Fruit fly (Drosophila melanogaster) whole organism, prepupa: ENCODE data around the gene Fit1.

ENCODE experiments used
- Blimp-1 ChIP-seq: fragments of 200-800 bp; sonication (Bioruptor generic); optimal IDR thresholded peaks from 3 replicates; lab custom pipeline; 2017; ENCODE audit warnings: missing biosample characterization, missing genetic modification characterization, mild to moderate bottlenecking, moderate library complexity, missing genetic modification reagents
- CG10631 ChIP-seq: fragments of 200-800 bp; sonication (Bioruptor generic); optimal IDR thresholded peaks from 2 replicates; lab custom pipeline; 2016; ENCODE audit warnings: missing biosample characterization, missing genetic modification characterization
- CG10669 ChIP-seq: fragments of 200-800 bp; sonication (Bioruptor generic); optimal IDR thresholded peaks from 3 replicates; lab custom pipeline; 2018; ENCODE audit warnings: missing biosample characterization, mild to moderate bottlenecking, missing genetic modification characterization, moderate library complexity
- CG11294 ChIP-seq: fragments of 200-800 bp; sonication (Bioruptor generic); IDR thresholded peaks from 2 replicates; pipeline ENCODE4 v1.3.6; 2022; ENCODE audit warnings: missing biosample characterization, missing genetic modification characterization
- CG11762 ChIP-seq: fragments of 200-800 bp; sonication (Bioruptor generic); optimal IDR thresholded peaks from 3 replicates; lab custom pipeline; 2016; ENCODE audit warnings: missing biosample characterization, missing genetic modification characterization; ENCODE audit not compliant: insufficient read depth
- CG11902 ChIP-seq: fragments of 200-800 bp; sonication (Bioruptor generic); optimal IDR thresholded peaks from 3 replicates; lab custom pipeline; 2016; ENCODE audit warnings: missing biosample characterization, missing genetic modification characterization
- CG15336 ChIP-seq: fragments of 200-800 bp; sonication (Bioruptor generic); IDR thresholded peaks from 2 replicates; pipeline ENCODE4 v1.3.6; 2022; ENCODE audit warnings: missing biosample characterization, missing genetic modification characterization
- CG16779 ChIP-seq: fragments of 200-800 bp; sonication (Bioruptor generic); optimal IDR thresholded peaks from 3 replicates; lab custom pipeline; 2017; ENCODE audit warnings: missing biosample characterization, mild to moderate bottlenecking, missing genetic modification characterization
- CG3032 ChIP-seq: fragments of 200-800 bp; optimal IDR thresholded peaks from 2 replicates; lab custom pipeline; 2019; ENCODE audit warnings: missing biosample characterization, mild to moderate bottlenecking, missing genetic modification characterization, moderate library complexity
- CG32006 ChIP-seq: fragments of 200-800 bp; sonication (Bioruptor generic); optimal IDR thresholded peaks from 3 replicates; lab custom pipeline; 2017; ENCODE audit warnings: missing biosample characterization, mild to moderate bottlenecking, missing genetic modification characterization
- CG3919 ChIP-seq: fragments of 200-800 bp; sonication (Bioruptor generic); optimal IDR thresholded peaks from 3 replicates; lab custom pipeline; 2016; ENCODE audit warnings: missing biosample characterization, missing genetic modification characterization
- CG4318 ChIP-seq: fragments of 200-800 bp; sonication (Bioruptor generic); optimal IDR thresholded peaks from 3 replicates; lab custom pipeline; 2017; ENCODE audit warnings: missing biosample characterization, mild to moderate bottlenecking, missing genetic modification characterization
- CG6163 ChIP-seq: fragments of 200-800 bp; sonication (Bioruptor generic); IDR thresholded peaks from 3 replicates; pipeline ENCODE4 v1.3.6; 2022; ENCODE audit warnings: missing biosample characterization, missing genetic modification characterization
- CG6792 ChIP-seq: fragments of 200-800 bp; sonication (Bioruptor generic); optimal IDR thresholded peaks from 3 replicates; lab custom pipeline; 2016; ENCODE audit warnings: missing biosample characterization, missing genetic modification characterization
- CG6808 ChIP-seq: fragments of 200-800 bp; sonication (Bioruptor generic); optimal IDR thresholded peaks from 3 replicates; lab custom pipeline; 2017; ENCODE audit warnings: missing biosample characterization, missing genetic modification characterization, mild to moderate bottlenecking, moderate library complexity, missing genetic modification reagents
- CG6854 ChIP-seq: fragments of 200-800 bp; sonication (Bioruptor generic); optimal IDR thresholded peaks from 2 replicates; lab custom pipeline; 2017; ENCODE audit warnings: missing biosample characterization, mild to moderate bottlenecking, missing genetic modification characterization
- CG8119 ChIP-seq: fragments of 200-800 bp; sonication (Bioruptor generic); IDR thresholded peaks from 3 replicates; pipeline ENCODE4 v1.3.6; 2022; ENCODE audit warnings: missing biosample characterization, missing genetic modification characterization
- CG8319 ChIP-seq: fragments of 200-800 bp; sonication (Bioruptor generic); optimal IDR thresholded peaks from 3 replicates; lab custom pipeline; 2016; ENCODE audit warnings: missing biosample characterization, missing genetic modification characterization
- CG9139 ChIP-seq: fragments of 200-800 bp; sonication (Bioruptor generic); optimal IDR thresholded peaks from 3 replicates; lab custom pipeline; 2017; ENCODE audit warnings: missing biosample characterization, mild to moderate bottlenecking, missing genetic modification characterization
- Eip75B ChIP-seq: fragments of 200-800 bp; sonication (Bioruptor generic); optimal IDR thresholded peaks from 3 replicates; lab custom pipeline; 2016; ENCODE audit warnings: missing biosample characterization, missing genetic modification characterization
- Eip78C ChIP-seq: fragments of 200-800 bp; sonication (Bioruptor generic); peaks from one replicate; lab custom pipeline; 2016; ENCODE audit warnings: missing biosample characterization, missing genetic modification characterization
- Eip93F ChIP-seq: fragments of 200-800 bp; sonication (Bioruptor generic); optimal IDR thresholded peaks from 2 replicates; lab custom pipeline; 2016; ENCODE audit warnings: missing biosample characterization, mild to moderate bottlenecking, missing genetic modification characterization
- Ets21C ChIP-seq: fragments of 200-800 bp; sonication (Bioruptor generic); optimal IDR thresholded peaks from 3 replicates; lab custom pipeline; 2016; ENCODE audit warnings: missing biosample characterization, missing genetic modification characterization
- Ets96B ChIP-seq: fragments of 200-800 bp; optimal IDR thresholded peaks from 2 replicates; lab custom pipeline; 2019; ENCODE audit warnings: missing biosample characterization, mild to moderate bottlenecking, missing genetic modification characterization, moderate library complexity
- Gug ChIP-seq: fragments of 200-800 bp; sonication (Bioruptor generic); IDR thresholded peaks from 2 replicates; pipeline ENCODE4 v1.3.6; 2022; ENCODE audit warnings: missing biosample characterization, missing genetic modification characterization
- Hr38 ChIP-seq: sonication (Bioruptor generic); optimal IDR thresholded peaks from 2 replicates; lab custom pipeline; 2016; ENCODE audit warnings: missing biosample characterization, missing genetic modification characterization
- Hr39 ChIP-seq: fragments of 200-800 bp; sonication (Bioruptor generic); optimal IDR thresholded peaks from 2 replicates; lab custom pipeline; 2016; ENCODE audit warnings: missing biosample characterization, missing genetic modification characterization
- Lpt ChIP-seq: fragments of 200-800 bp; sonication (Bioruptor generic); optimal IDR thresholded peaks from 3 replicates; lab custom pipeline; 2016; ENCODE audit warnings: missing biosample characterization, missing genetic modification characterization
- Met ChIP-seq: fragments of 200-800 bp; sonication (Bioruptor generic); optimal IDR thresholded peaks from 3 replicates; lab custom pipeline; 2016; ENCODE audit warnings: missing biosample characterization, missing genetic modification characterization
- Sox102F ChIP-seq: fragments of 200-800 bp; sonication (Bioruptor generic); optimal IDR thresholded peaks from 2 replicates; lab custom pipeline; 2016; ENCODE audit warnings: missing biosample characterization, mild to moderate bottlenecking, missing genetic modification characterization
- Sox14 ChIP-seq: fragments of 200-800 bp; sonication (Bioruptor generic); optimal IDR thresholded peaks from 3 replicates; lab custom pipeline; 2016; ENCODE audit warnings: missing biosample characterization, missing genetic modification characterization
- achi ChIP-seq: fragments of 200-800 bp; sonication (Bioruptor generic); optimal IDR thresholded peaks from 3 replicates; lab custom pipeline; 2016; ENCODE audit warnings: missing biosample characterization, missing genetic modification characterization
- cyc ChIP-seq: fragments of 200-800 bp; sonication (Bioruptor generic); optimal IDR thresholded peaks from 3 replicates; lab custom pipeline; 2016; ENCODE audit warnings: missing biosample characterization, missing genetic modification characterization
- dac ChIP-seq: fragments of 200-800 bp; sonication (Bioruptor generic); optimal IDR thresholded peaks from 2 replicates; lab custom pipeline; 2017; ENCODE audit warnings: missing biosample characterization, mild to moderate bottlenecking, missing genetic modification characterization
- dsx ChIP-seq: fragments of 200-800 bp; optimal IDR thresholded peaks from 3 replicates; lab custom pipeline; 2019; ENCODE audit warnings: missing biosample characterization, mild to moderate bottlenecking, missing genetic modification characterization, moderate library complexity; ENCODE audit not compliant: poor library complexity, severe bottlenecking
- eg ChIP-seq: fragments of 200-800 bp; sonication (Bioruptor generic); IDR thresholded peaks from 3 replicates; pipeline ENCODE4 v1.3.6; 2022; ENCODE audit warnings: missing biosample characterization, missing genetic modification characterization
- esn ChIP-seq: fragments of 200-800 bp; sonication (Bioruptor generic); optimal IDR thresholded peaks from 2 replicates; lab custom pipeline; 2016; ENCODE audit warnings: missing biosample characterization, mild to moderate bottlenecking, missing genetic modification characterization, moderate library complexity
- fd59A ChIP-seq: fragments of 200-800 bp; sonication (Bioruptor generic); optimal IDR thresholded peaks from 2 replicates; lab custom pipeline; 2017; ENCODE audit warnings: missing biosample characterization, mild to moderate bottlenecking, missing genetic modification characterization, missing genetic modification reagents
- fd85E ChIP-seq: fragments of 200-800 bp; sonication (Bioruptor generic); optimal IDR thresholded peaks from 3 replicates; lab custom pipeline; 2016; ENCODE audit warnings: missing biosample characterization, missing genetic modification characterization
- lz ChIP-seq: fragments of 200-800 bp; sonication (Bioruptor generic); optimal IDR thresholded peaks from 3 replicates; lab custom pipeline; 2016; ENCODE audit warnings: missing biosample characterization, missing genetic modification characterization
- net ChIP-seq: fragments of 200-800 bp; sonication (Bioruptor generic); optimal IDR thresholded peaks from 3 replicates; lab custom pipeline; 2016; ENCODE audit warnings: missing biosample characterization, missing genetic modification characterization
- ss ChIP-seq, 2 experiments: fragments of 200-800 bp; sonication (Bioruptor generic); optimal IDR thresholded peaks; 2 replicates in 1 of 2; 3 replicates in 1 of 2; lab custom pipeline; 2017 to 2018; ENCODE audit warnings: mild to moderate bottlenecking in 2 of 2, missing biosample characterization in 2 of 2, missing genetic modification characterization in 2 of 2, moderate library complexity in 1 of 2
- svp ChIP-seq: fragments of 200-800 bp; sonication (Bioruptor generic); peaks from one replicate; lab custom pipeline; 2016; ENCODE audit warnings: missing biosample characterization, missing genetic modification characterization
- topi ChIP-seq: fragments of 200-800 bp; sonication (Bioruptor generic); optimal IDR thresholded peaks from 3 replicates; lab custom pipeline; 2016; ENCODE audit warnings: missing biosample characterization, missing genetic modification characterization
- vri ChIP-seq: fragments of 200-800 bp; sonication (Bioruptor generic); optimal IDR thresholded peaks from 3 replicates; lab custom pipeline; 2016; ENCODE audit warnings: missing biosample characterization, mild to moderate bottlenecking, missing genetic modification characterization

The Fit1 gene

dm6 chr3L:4070221-4070995, 33.0 kb upstream of the Fit1 start (continued):
- TF ChIP-seq CG10669 (peak; percentile 96), dsx (peak; percentile 94), ss (GFP tag; optimal IDR thresholded peaks at IDR 0.05; lab: Kevin White, UChicago) (peak; percentile 95 to 98), Eip75B (GFP tag; lab: Kevin White, UChicago) (peak; percentile 98), CG11902 (GFP tag; lab: Kevin White, UChicago) (peak; percentile 99), CG11294 (GFP tag; lab: Robert Waterston, UW) (peak; percentile 98), topi (GFP tag; lab: Kevin White, UChicago) (peak; percentile 97), achi (peak; percentile 98), eg (GFP tag; lab: Robert Waterston, UW) (peak; percentile 99), Sox14 (GFP tag; lab: Kevin White, UChicago) (peak; percentile 99), fd85E (GFP tag; lab: Kevin White, UChicago) (peak; percentile 92), dac (GFP tag; lab: Kevin White, UChicago) (peak; percentile 97), CG3032 (tag; lab: Kevin White, UChicago) (peak; percentile 98), Eip78C (GFP tag; lab: Kevin White, UChicago) (peak; percentile 99), CG11762 (peak; percentile 98), lz (GFP tag; lab: Kevin White, UChicago) (peak; percentile 99), cyc (peak; percentile 99), CG15336 (GFP tag; lab: Robert Waterston, UW) (peak; percentile 99), CG4318 (peak; percentile 97), Sox102F (GFP tag; lab: Kevin White, UChicago) (peak; percentile 98), CG6808 (GFP tag; lab: Kevin White, UChicago) (peak; percentile 95), CG6792 (GFP tag; lab: Kevin White, UChicago) (peak; percentile 99), net (GFP tag; lab: Kevin White, UChicago) (peak; percentile 99), CG10631 (GFP tag; lab: Kevin White, UChicago) (peak; percentile 97)

- TF ChIP-seq fd59A (GFP tag; lab: Kevin White, UChicago) = peak; percentile 62
- TF ChIP-seq lz (GFP tag; lab: Kevin White, UChicago) = peak; percentile 38
- peak; percentile 83 for TF ChIP-seq topi (GFP tag; lab: Kevin White, UChicago)
- no peak for TF ChIP-seq CG6792 (GFP tag; lab: Kevin White, UChicago)
- TF ChIP-seq CG6163 (GFP tag; lab: Robert Waterston, UW) = peak; percentile 97
- TF ChIP-seq CG16779 (tag; lab: Kevin White, UChicago) = no peak
- peak; percentile 86 for TF ChIP-seq cyc
- TF ChIP-seq Sox102F (GFP tag; lab: Kevin White, UChicago) = peak; percentile 72
- peak; percentile 44 for TF ChIP-seq CG32006 (GFP tag; lab: Kevin White, UChicago)
- no peak for TF ChIP-seq Blimp-1 (GFP tag; lab: Kevin White, UChicago)
- TF ChIP-seq Hr39 (GFP tag; lab: Kevin White, UChicago) = peak; percentile 85
- TF ChIP-seq eg (GFP tag; lab: Robert Waterston, UW) = peak; percentile 95
- TF ChIP-seq Eip78C (GFP tag; lab: Kevin White, UChicago) = peak; percentile 95
- peak; percentile 65 for TF ChIP-seq Met (GFP tag; lab: Kevin White, UChicago)
- TF ChIP-seq Lpt = peak; percentile 56
- TF ChIP-seq CG6808 (GFP tag; lab: Kevin White, UChicago) = peak; percentile 37
- no peak for TF ChIP-seq Hr38 (GFP tag; lab: Kevin White, UChicago)
- no peak for TF ChIP-seq CG6854
- peak; percentile 91 for TF ChIP-seq CG3032 (tag; lab: Kevin White, UChicago)
- TF ChIP-seq dac (GFP tag; lab: Kevin White, UChicago) = peak; percentile 40
- TF ChIP-seq CG8119 (GFP tag; lab: Robert Waterston, UW) = peak; percentile 83
- peak; percentile 94 for TF ChIP-seq Gug (GFP tag; lab: Robert Waterston, UW)
- TF ChIP-seq CG11294 (GFP tag; lab: Robert Waterston, UW) = peak; percentile 92
- peak; percentile 76 for TF ChIP-seq achi
- peak; percentile 52 for TF ChIP-seq Ets21C (GFP tag; lab: Kevin White, UChicago)
- no peak for TF ChIP-seq Eip93F (GFP tag; lab: Kevin White, UChicago)
- no peak for TF ChIP-seq ss (GFP tag; optimal IDR thresholded peaks at IDR 0.05; lab: Kevin White, UChicago)
- peak; percentile 84 for TF ChIP-seq Sox14 (GFP tag; lab: Kevin White, UChicago)
- peak; percentile 78 for TF ChIP-seq CG4318
- peak; percentile 88 for TF ChIP-seq CG3919 (GFP tag; lab: Kevin White, UChicago)
- no peak for TF ChIP-seq svp (GFP tag; lab: Kevin White, UChicago)
- no peak for TF ChIP-seq net (GFP tag; lab: Kevin White, UChicago)
- TF ChIP-seq CG9139 = peak; percentile 68
- peak; percentile 40 for TF ChIP-seq CG8319
- no peak for TF ChIP-seq esn (GFP tag; lab: Kevin White, UChicago)
- TF ChIP-seq Ets96B (tag; lab: Kevin White, UChicago) = peak; percentile 94
- TF ChIP-seq fd85E (GFP tag; lab: Kevin White, UChicago) = peak; percentile 54
- TF ChIP-seq vri (GFP tag; lab: Kevin White, UChicago) = no peak
- peak; percentile 85 for TF ChIP-seq CG11762
These were observed 32.4 kb upstream of the Fit1 start for dm6 chr3L:4070996-4071379.
